Worm (Caenorhabditis elegans) whole organism, young adult: ENCODE results near the gene ttr-8.

Experiments used
- F52B5.7 ChIP-seq: sonication (generic microtip); optimal IDR thresholded peaks from 2 replicates; lab custom pipeline; 2016; ENCODE audit warnings: mild to moderate bottlenecking, missing genetic modification characterization, missing compliant biosample characterization
- K12H6.12 ChIP-seq: fragments of 200-800 bp; sonication (Bioruptor generic); optimal IDR thresholded peaks from 2 replicates; lab custom pipeline; 2018; ENCODE audit warnings: mild to moderate bottlenecking, missing genetic modification characterization, missing compliant biosample characterization
- Y79H2A.3 ChIP-seq: fragments of 200-800 bp; sonication (Bioruptor generic); conservative IDR thresholded peaks from 2 replicates; pipeline ENCODE4 v1.3.6; 2022; ENCODE audit warnings: missing genetic modification reagents, missing genetic modification characterization, missing compliant biosample characterization
- efl-1 ChIP-seq: fragments of 150-350 bp; optimal IDR thresholded peaks from 2 replicates; lab custom pipeline; 2014; ENCODE audit warnings: missing biosample characterization, missing genetic modification reagents, missing genetic modification characterization
- egl-44 ChIP-seq: fragments of 200-800 bp; sonication (Bioruptor generic); IDR thresholded peaks from 2 replicates; pipeline ENCODE4 v1.3.6; 2022; ENCODE audit warnings: missing genetic modification reagents, missing genetic modification characterization, missing compliant biosample characterization
- hlh-12 ChIP-seq: sonication (generic microtip); optimal IDR thresholded peaks from 2 replicates; lab custom pipeline; 2016; ENCODE audit warnings: missing genetic modification characterization, missing compliant biosample characterization
- hsf-1 ChIP-seq: fragments of 200-800 bp; sonication (Bioruptor generic); IDR thresholded peaks from 2 replicates; pipeline ENCODE4 v1.3.6; 2022; ENCODE audit warnings: missing genetic modification reagents, missing genetic modification characterization, missing compliant biosample characterization
- nhr-120 ChIP-seq: fragments of 200-800 bp; sonication (Bioruptor generic); IDR thresholded peaks from 2 replicates; pipeline ENCODE4 v1.3.6; 2022; ENCODE audit warnings: missing genetic modification characterization, missing compliant biosample characterization

DNA sequence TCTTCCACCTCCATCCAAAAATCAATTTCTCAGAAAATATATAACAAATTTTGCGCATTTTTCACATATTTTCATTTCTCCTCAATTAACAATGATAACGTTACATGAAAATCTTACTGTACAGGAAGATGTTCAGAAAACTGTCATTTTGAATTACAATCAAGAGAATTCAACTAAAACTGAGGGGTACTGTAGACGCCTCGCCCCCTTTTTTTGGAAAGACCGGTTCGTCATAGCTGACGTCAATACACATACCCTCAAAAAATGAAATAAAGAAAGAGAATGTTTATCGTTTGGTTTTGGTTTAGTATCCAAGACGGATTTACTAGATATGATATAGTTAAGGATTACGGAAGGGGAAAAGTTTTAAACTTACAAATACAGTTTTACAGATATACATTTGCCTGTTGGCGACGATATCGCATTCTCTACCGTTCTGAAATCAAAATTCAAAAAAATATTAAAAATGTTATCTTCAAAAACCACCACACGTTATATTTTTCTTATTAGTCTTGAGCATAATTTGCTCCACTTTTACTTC lies 7.1 kb downstream of the ttr-8 start:
- TF ChIP-seq efl-1 (GFP tag; lab: Kevin White, UChicago) (no peak), hlh-12 (tag; lab: Kevin White, UChicago) (no peak), F52B5.7 (tag; lab: Kevin White, UChicago) (no peak), K12H6.12 (tag; lab: Kevin White, UChicago) (no peak), Y79H2A.3 (GFP tag; lab: Robert Waterston, UW) (no peak), egl-44 (GFP tag; lab: Robert Waterston, UW) (no peak), hsf-1 (GFP tag; lab: Robert Waterston, UW) (no peak), nhr-120 (GFP tag; lab: Robert Waterston, UW) (no peak)
